Worm (Caenorhabditis elegans): Measurements from ENCODE around the gene C36A4.11.

The C36A4.11 gene

ce11 chrIII:3862918-3863385 is 22.6 kb downstream of the C36A4.11 start, which contains the start of gene brc-1 (continued):
- TF ChIP-seq Y22D7AL.16 (tag; optimal IDR thresholded peaks at IDR 0.05), result no peak
- TF ChIP-seq fkh-10 (GFP tag; optimal IDR thresholded peaks at IDR 0.05), result peak; percentile 13
- no peak for TF ChIP-seq hlh-13 (GFP tag; optimal IDR thresholded peaks at IDR 0.05)
- peak; percentile 57 for TF ChIP-seq dve-1 (tag; optimal IDR thresholded peaks at IDR 0.05)
- peak; percentile 54 for TF ChIP-seq ceh-19 (GFP tag; optimal IDR thresholded peaks at IDR 0.05)
- no peak for TF ChIP-seq K09A11.1 (tag; optimal IDR thresholded peaks at IDR 0.05; ENCODE audit: insufficient read depth)
- no peak for TF ChIP-seq fax-1 (tag; optimal IDR thresholded peaks at IDR 0.05)
- TF ChIP-seq ttx-3 (tag; optimal IDR thresholded peaks at IDR 0.05), result no peak
- TF ChIP-seq sdc-2 (tag; optimal IDR thresholded peaks at IDR 0.05), result peak; percentile 10
- TF ChIP-seq ceh-24 (tag; optimal IDR thresholded peaks at IDR 0.05), result no peak
- TF ChIP-seq pros-1 (tag; optimal IDR thresholded peaks at IDR 0.05), result peak; percentile 77
- no peak for TF ChIP-seq pqm-1 (tag; optimal IDR thresholded peaks at IDR 0.05)
- TF ChIP-seq T23F11.4 (GFP tag; optimal IDR thresholded peaks at IDR 0.05), result peak; percentile 28
- no peak for TF ChIP-seq sox-2 (GFP tag; IDR thresholded peaks at IDR 0.05)
- TF ChIP-seq ahr-1 (tag; optimal IDR thresholded peaks at IDR 0.05), result no peak
- peak; percentile 91 for TF ChIP-seq nfya-1 (tag; optimal IDR thresholded peaks at IDR 0.05)
- no peak for TF ChIP-seq pag-3 (tag; optimal IDR thresholded peaks at IDR 0.05; ENCODE audit: borderline replicate concordance)
- no peak for TF ChIP-seq dmd-4 (tag; optimal IDR thresholded peaks at IDR 0.05; ENCODE audit: borderline replicate concordance)
- no peak for TF ChIP-seq zip-5 (tag; optimal IDR thresholded peaks at IDR 0.05)
- no peak for TF ChIP-seq madf-2 (tag; optimal IDR thresholded peaks at IDR 0.05)
- TF ChIP-seq hlh-30 (tag; optimal IDR thresholded peaks at IDR 0.05; ENCODE audit: insufficient read depth), result no peak
- peak; percentile 85 for TF ChIP-seq ceh-18 (tag; optimal IDR thresholded peaks at IDR 0.05)
- TF ChIP-seq ceh-6 (GFP tag; optimal IDR thresholded peaks at IDR 0.05), result no peak
- no peak for TF ChIP-seq ama-1 (optimal IDR thresholded peaks at IDR 0.05)
- no peak for TF ChIP-seq K02D7.2 (tag; optimal IDR thresholded peaks at IDR 0.05)
- TF ChIP-seq ceh-22 (tag; optimal IDR thresholded peaks at IDR 0.05), result no peak
- no peak for TF ChIP-seq lin-11 (tag; optimal IDR thresholded peaks at IDR 0.05)
- TF ChIP-seq npax-4 (tag; optimal IDR thresholded peaks at IDR 0.05), result no peak
- no peak for TF ChIP-seq nhr-11 (tag; optimal IDR thresholded peaks at IDR 0.05)
- TF ChIP-seq hlh-8 (tag; optimal IDR thresholded peaks at IDR 0.05), result no peak
- TF ChIP-seq C08G9.2 (tag; optimal IDR thresholded peaks at IDR 0.05), result no peak
- no peak for TF ChIP-seq tbx-7 (tag; optimal IDR thresholded peaks at IDR 0.05)
- no peak for TF ChIP-seq nhr-232 (tag; optimal IDR thresholded peaks at IDR 0.05)

- TF ChIP-seq unc-42 (tag; optimal IDR thresholded peaks at IDR 0.05), result peak; percentile 83
- TF ChIP-seq nhr-232 (tag; optimal IDR thresholded peaks at IDR 0.05), result no peak
Observed at ce11 chrIII:3863814-3864507, 23.6 kb downstream of the C36A4.11 start, which contains the start of gene acs-19. acs-19 (plus strand) TSS chrIII:3864489.

- TF ChIP-seq ets-4 (tag; optimal IDR thresholded peaks at IDR 0.05), result peak; percentile 99
- peak; percentile 98 for TF ChIP-seq T23F11.4 (GFP tag; optimal IDR thresholded peaks at IDR 0.05)
- TF ChIP-seq F13H6.1 (tag; optimal IDR thresholded peaks at IDR 0.05), result peak; percentile 97
- peak; percentile 99 for TF ChIP-seq pat-9 (tag; optimal IDR thresholded peaks at IDR 0.05)
- peak; percentile 99 for TF ChIP-seq dve-1 (tag; optimal IDR thresholded peaks at IDR 0.05)
- TF ChIP-seq sox-2 (GFP tag; IDR thresholded peaks at IDR 0.05), result peak; percentile 96
- peak; percentile 84 for TF ChIP-seq fax-1 (tag; optimal IDR thresholded peaks at IDR 0.05)
- peak; percentile 81 for TF ChIP-seq hlh-15 (tag; optimal IDR thresholded peaks at IDR 0.05)
- TF ChIP-seq K02D7.2 (tag; optimal IDR thresholded peaks at IDR 0.05), result peak; percentile 96
- TF ChIP-seq ceh-22 (tag; optimal IDR thresholded peaks at IDR 0.05), result peak; percentile 85
- peak; percentile 99 for TF ChIP-seq ztf-16 (tag; optimal IDR thresholded peaks at IDR 0.05)
- no peak for TF ChIP-seq ceh-9 (tag; optimal IDR thresholded peaks at IDR 0.05)
- peak; percentile 88 for TF ChIP-seq hlh-30 (tag; optimal IDR thresholded peaks at IDR 0.05; ENCODE audit: insufficient read depth)
- TF ChIP-seq Y22D7AL.16 (tag; optimal IDR thresholded peaks at IDR 0.05), result peak; percentile 97
- peak; percentile 89 for TF ChIP-seq unc-55 (GFP tag; optimal IDR thresholded peaks at IDR 0.05)
- peak; percentile 87 for TF ChIP-seq ceh-6 (GFP tag; optimal IDR thresholded peaks at IDR 0.05)
- peak; percentile 99 for TF ChIP-seq ceh-14 (tag; optimal IDR thresholded peaks at IDR 0.05)
- peak; percentile 95 for TF ChIP-seq lim-6 (tag; optimal IDR thresholded peaks at IDR 0.05)
- peak; percentile 95 for TF ChIP-seq unc-3 (GFP tag; conservative IDR thresholded peaks at IDR 0.05)
- TF ChIP-seq unc-3 (tag; optimal IDR thresholded peaks at IDR 0.05), result peak; percentile 98
- TF ChIP-seq ama-1 (optimal IDR thresholded peaks at IDR 0.05), result no peak
- TF ChIP-seq npax-4 (tag; optimal IDR thresholded peaks at IDR 0.05), result peak; percentile 63
- TF ChIP-seq tbx-7 (tag; optimal IDR thresholded peaks at IDR 0.05), result peak; percentile 89
- TF ChIP-seq ceh-30 (tag; optimal IDR thresholded peaks at IDR 0.05), result peak; percentile 98
- TF ChIP-seq gmeb-2 (tag; optimal IDR thresholded peaks at IDR 0.05), result peak; percentile 96
Observed at ce11 chrIII:3867378-3867904, 27.1 kb downstream of the C36A4.11 start, which contains the start of gene rpl-3. rpl-3 (plus strand) TSS chrIII:3867854.

Measured in whole organism, late embryonic.